Worm (Caenorhabditis elegans): Measurements from ENCODE around the gene hosl-1.

ce11 chrX:4597419-4597818 is 39.5 kb upstream of the hosl-1 start:
- TF ChIP-seq sea-1 (GFP tag; conservative IDR thresholded peaks at IDR 0.05) (no peak), ama-1 (optimal IDR thresholded peaks at IDR 0.05) (no peak), pes-1 (GFP tag; IDR thresholded peaks at IDR 0.05) (no peak), tbx-11 (GFP tag; IDR thresholded peaks at IDR 0.05) (no peak), ets-7 (tag; optimal IDR thresholded peaks at IDR 0.05) (no peak), scrt-1 (GFP tag; IDR thresholded peaks at IDR 0.05) (no peak), F13C5.2 (tag; optimal IDR thresholded peaks at IDR 0.05) (no peak), hmg-4 (GFP tag; optimal IDR thresholded peaks at IDR 0.05) (no peak), tra-4 (tag; optimal IDR thresholded peaks at IDR 0.05) (no peak), flt-1 (GFP tag; IDR thresholded peaks at IDR 0.05) (no peak), hnd-1 (tag; optimal IDR thresholded peaks at IDR 0.05) (no peak)
